Worm (Caenorhabditis elegans) whole organism, young adult: ENCODE results near the gene C44B12.9.

ENCODE experiments used
- B0019.2 ChIP-seq: fragments of 200-800 bp; sonication (Bioruptor generic); conservative IDR thresholded peaks from 2 replicates; pipeline ENCODE4 v1.3.6; 2022; ENCODE audit warnings: missing genetic modification reagents, missing genetic modification characterization, missing compliant biosample characterization
- F22D6.2 ChIP-seq: sonication (generic microtip); optimal IDR thresholded peaks from 2 replicates; lab custom pipeline; 2016; ENCODE audit warnings: mild to moderate bottlenecking, missing genetic modification characterization, missing compliant biosample characterization
- F23B12.7 ChIP-seq: sonication (generic microtip); optimal IDR thresholded peaks from 2 replicates; lab custom pipeline; 2017; ENCODE audit warnings: missing genetic modification characterization, mild to moderate bottlenecking, missing compliant biosample characterization, antibody characterized with exemption, moderate library complexity; ENCODE audit not compliant: insufficient read depth
- F33H1.4 ChIP-seq: fragments of 200-800 bp; sonication (Bioruptor generic); IDR thresholded peaks from 2 replicates; pipeline ENCODE4 v1.3.6; 2022; ENCODE audit warnings: missing genetic modification reagents, missing genetic modification characterization, missing compliant biosample characterization
- F37B4.10 ChIP-seq: fragments of 200-800 bp; sonication (Bioruptor generic); IDR thresholded peaks from 2 replicates; pipeline ENCODE4 v1.3.6; 2022; ENCODE audit warnings: missing genetic modification characterization, missing compliant biosample characterization
- F57C9.4 ChIP-seq: sonication (generic microtip); optimal IDR thresholded peaks from 2 replicates; lab custom pipeline; 2017; ENCODE audit warnings: mild to moderate bottlenecking, missing genetic modification characterization, missing compliant biosample characterization
- K11D2.4 ChIP-seq: fragments of 200-800 bp; sonication (Bioruptor generic); IDR thresholded peaks from 2 replicates; pipeline ENCODE4 v1.3.6; 2022; ENCODE audit warnings: missing genetic modification reagents, missing genetic modification characterization, missing compliant biosample characterization
- K12H6.12 ChIP-seq: fragments of 200-800 bp; sonication (Bioruptor generic); optimal IDR thresholded peaks from 2 replicates; lab custom pipeline; 2018; ENCODE audit warnings: mild to moderate bottlenecking, missing genetic modification characterization, missing compliant biosample characterization
- Y67H2A.10 ChIP-seq: fragments of 200-800 bp; sonication (Bioruptor generic); conservative IDR thresholded peaks from 2 replicates; pipeline ENCODE4 v1.3.6; 2022; ENCODE audit warnings: missing genetic modification reagents, missing genetic modification characterization, missing compliant biosample characterization
- atf-7 ChIP-seq: sonication (generic microtip); optimal IDR thresholded peaks from 2 replicates; lab custom pipeline; 2017; ENCODE audit warnings: mild to moderate bottlenecking, missing genetic modification characterization, missing compliant biosample characterization
- athp-1 ChIP-seq: sonication (generic microtip); optimal IDR thresholded peaks from 2 replicates; lab custom pipeline; 2017; ENCODE audit warnings: mild to moderate bottlenecking, missing genetic modification characterization, missing compliant biosample characterization
- attf-3 ChIP-seq: fragments of 200-800 bp; sonication (Bioruptor generic); conservative IDR thresholded peaks from 2 replicates; pipeline ENCODE4 v1.3.6; 2022; ENCODE audit warnings: missing genetic modification reagents, missing genetic modification characterization, missing compliant biosample characterization
- attf-5 ChIP-seq: fragments of 200-800 bp; sonication (Bioruptor generic); optimal IDR thresholded peaks from 2 replicates; lab custom pipeline; 2018; ENCODE audit warnings: mild to moderate bottlenecking, missing genetic modification characterization, missing compliant biosample characterization
- bed-1 ChIP-seq: fragments of 200-800 bp; sonication (Bioruptor generic); IDR thresholded peaks from 2 replicates; pipeline ENCODE4 v1.3.6; 2022; ENCODE audit warnings: missing genetic modification reagents, missing genetic modification characterization, missing compliant biosample characterization
- ccch-3 ChIP-seq: fragments of 200-800 bp; sonication (Bioruptor generic); optimal IDR thresholded peaks from 2 replicates; lab custom pipeline; 2018; ENCODE audit warnings: mild to moderate bottlenecking, missing genetic modification characterization, missing compliant biosample characterization
- cebp-1 ChIP-seq, 2 experiments: fragments of 200-800 bp in 1 of 2; sonication (Bioruptor generic) in 1 of 2; sonication (generic microtip) in 1 of 2; IDR thresholded peaks in 1 of 2; optimal IDR thresholded peaks in 1 of 2; 2 replicates each; pipeline versions ENCODE4 v1.3.6 to Lab custom; 2017 to 2022; ENCODE audit warnings: missing compliant biosample characterization in 2 of 2, missing genetic modification characterization in 2 of 2, mild to moderate bottlenecking in 1 of 2, missing genetic modification reagents in 1 of 2, moderate library complexity in 1 of 2
- cebp-2 ChIP-seq: fragments of 200-800 bp; sonication (Bioruptor generic); IDR thresholded peaks from 2 replicates; pipeline ENCODE4 v1.3.6; 2022; ENCODE audit warnings: missing genetic modification characterization, missing compliant biosample characterization
- ceh-100 ChIP-seq: fragments of 200-800 bp; sonication (Bioruptor generic); IDR thresholded peaks from 2 replicates; pipeline ENCODE4 v1.3.6; 2022; ENCODE audit warnings: missing genetic modification reagents, missing genetic modification characterization, missing compliant biosample characterization
- ceh-40 ChIP-seq: fragments of 200-800 bp; sonication (Bioruptor generic); IDR thresholded peaks from 2 replicates; pipeline ENCODE4 v1.3.6; 2022; ENCODE audit warnings: missing genetic modification characterization, missing compliant biosample characterization
- dpff-1 ChIP-seq: sonication (generic microtip); optimal IDR thresholded peaks from 2 replicates; lab custom pipeline; 2017; ENCODE audit warnings: mild to moderate bottlenecking, missing genetic modification characterization, missing compliant biosample characterization
- dpl-1 ChIP-seq: fragments of 150-350 bp; optimal IDR thresholded peaks from 2 replicates; lab custom pipeline; 2014; ENCODE audit warnings: missing biosample characterization, missing genetic modification reagents, missing genetic modification characterization
- efl-1 ChIP-seq: fragments of 150-350 bp; optimal IDR thresholded peaks from 2 replicates; lab custom pipeline; 2014; ENCODE audit warnings: missing biosample characterization, missing genetic modification reagents, missing genetic modification characterization
- egrh-3 ChIP-seq: fragments of 200-800 bp; sonication (Bioruptor generic); IDR thresholded peaks from 2 replicates; pipeline ENCODE4 v1.3.6; 2022; ENCODE audit warnings: missing genetic modification reagents, missing genetic modification characterization, missing compliant biosample characterization
- ekl-4 ChIP-seq: fragments of 200-800 bp; sonication (Bioruptor generic); IDR thresholded peaks from 2 replicates; pipeline ENCODE4 v1.3.6; 2022; ENCODE audit warnings: missing genetic modification reagents, missing genetic modification characterization, missing compliant biosample characterization
- him-1 ChIP-seq: sonication (generic microtip); optimal IDR thresholded peaks from 2 replicates; lab custom pipeline; 2016; ENCODE audit warnings: missing genotype, missing genetic modification reagents, missing genetic modification characterization, missing compliant biosample characterization
- hlh-26 ChIP-seq: fragments of 200-800 bp; sonication (Bioruptor generic); conservative IDR thresholded peaks from 2 replicates; pipeline ENCODE4 v1.3.6; 2022; ENCODE audit warnings: missing genetic modification reagents, missing genetic modification characterization, missing compliant biosample characterization
- lag-1 ChIP-seq: fragments of 200-800 bp; sonication (Bioruptor generic); IDR thresholded peaks from 2 replicates; pipeline ENCODE4 v1.3.6; 2022; ENCODE audit warnings: missing genetic modification reagents, missing genetic modification characterization, missing compliant biosample characterization
- let-526 ChIP-seq: fragments of 200-800 bp; sonication (Bioruptor generic); IDR thresholded peaks from 2 replicates; pipeline ENCODE4 v1.3.6; 2022; ENCODE audit warnings: missing genetic modification reagents, missing genetic modification characterization, missing compliant biosample characterization
- lin-35 ChIP-seq, 3 experiments: fragments of 150-350 bp in 2 of 3; sonication (generic microtip) in 1 of 3; optimal IDR thresholded peaks; 2 replicates each; lab custom pipeline; 2014 to 2018; ENCODE audit warnings: missing biosample characterization in 3 of 3, missing genetic modification characterization in 3 of 3, missing genetic modification reagents in 3 of 3
- mcd-1 ChIP-seq: fragments of 200-800 bp; sonication (Bioruptor generic); IDR thresholded peaks from 2 replicates; pipeline ENCODE4 v1.3.6; 2022; ENCODE audit warnings: missing genetic modification reagents, missing genetic modification characterization, missing compliant biosample characterization
- nhr-27 ChIP-seq: fragments of 200-800 bp; sonication (Bioruptor generic); optimal IDR thresholded peaks from 2 replicates; lab custom pipeline; 2018; ENCODE audit warnings: mild to moderate bottlenecking, missing genetic modification characterization, moderate library complexity, missing compliant biosample characterization
- nhr-80 ChIP-seq: sonication (generic microtip); optimal IDR thresholded peaks from 2 replicates; lab custom pipeline; 2016; ENCODE audit warnings: missing genetic modification characterization, missing compliant biosample characterization
- rec-8 ChIP-seq, 2 experiments: sonication (generic microtip); optimal IDR thresholded peaks; 2 replicates each; lab custom pipeline; 2016; ENCODE audit warnings: mild to moderate bottlenecking in 2 of 2, missing genetic modification characterization in 2 of 2, missing genetic modification reagents in 2 of 2, missing genotype in 2 of 2, missing biosample characterization in 1 of 2, missing compliant biosample characterization in 1 of 2, moderate library complexity in 1 of 2
- rpc-1 ChIP-seq, 2 experiments: fragments of 150-350 bp in 1 of 2; sonication (generic microtip) in 1 of 2; optimal IDR thresholded peaks; 2 replicates each; lab custom pipeline; 2014 to 2018; ENCODE audit warnings: missing biosample characterization in 1 of 2, missing genetic modification characterization in 1 of 2, missing genetic modification reagents in 1 of 2, missing genotype in 1 of 2
- snpc-3.4 ChIP-seq: sonication (generic microtip); optimal IDR thresholded peaks from 2 replicates; lab custom pipeline; 2017; ENCODE audit warnings: missing genetic modification characterization, mild to moderate bottlenecking, missing compliant biosample characterization, antibody characterized with exemption, moderate library complexity, missing genotype, missing genetic modification reagents
- snpc-4 ChIP-seq, 5 experiments: fragments of 150-350 bp in 1 of 5; sonication (generic microtip) in 4 of 5; optimal IDR thresholded peaks; 2 replicates each; lab custom pipeline; 2014 to 2018; ENCODE audit warnings: missing genetic modification characterization in 5 of 5, missing biosample characterization in 3 of 5, antibody characterized with exemption in 2 of 5, mild to moderate bottlenecking in 2 of 5, missing compliant biosample characterization in 2 of 5, missing genotype in 2 of 5, moderate library complexity in 2 of 5, missing genetic modification reagents in 1 of 5
- sptf-2 ChIP-seq: fragments of 200-800 bp; sonication (Bioruptor generic); optimal IDR thresholded peaks from 2 replicates; lab custom pipeline; 2018; ENCODE audit warnings: mild to moderate bottlenecking, missing genetic modification characterization, missing compliant biosample characterization
- tbx-9 ChIP-seq: sonication (generic microtip); optimal IDR thresholded peaks from 2 replicates; lab custom pipeline; 2016; ENCODE audit warnings: borderline replicate concordance, missing genetic modification characterization, inconsistent platforms, missing compliant biosample characterization
- unc-62 ChIP-seq: fragments of 150-350 bp; optimal IDR thresholded peaks from 2 replicates; lab custom pipeline; 2014; ENCODE audit warnings: missing biosample characterization, missing genetic modification reagents, missing genetic modification characterization
- zfh-2 ChIP-seq: fragments of 200-800 bp; sonication (Bioruptor generic); conservative IDR thresholded peaks from 2 replicates; pipeline ENCODE4 v1.3.6; 2022; ENCODE audit warnings: missing genetic modification reagents, missing genetic modification characterization, missing compliant biosample characterization
- ztf-25 ChIP-seq: fragments of 200-800 bp; sonication (Bioruptor generic); IDR thresholded peaks from 2 replicates; pipeline ENCODE4 v1.3.6; 2022; ENCODE audit warnings: missing genetic modification reagents, missing genetic modification characterization, missing compliant biosample characterization
- ztf-26 ChIP-seq: sonication (generic microtip); optimal IDR thresholded peaks from 2 replicates; lab custom pipeline; 2017; ENCODE audit warnings: missing genetic modification characterization, missing compliant biosample characterization
- ztf-6 ChIP-seq: fragments of 200-800 bp; sonication (Bioruptor generic); IDR thresholded peaks from 2 replicates; pipeline ENCODE4 v1.3.6; 2022; ENCODE audit warnings: missing genetic modification reagents, missing genetic modification characterization, missing compliant biosample characterization

C44B12.9 gene

ce11 chrIV:1070383-1070782, 34.0 kb downstream of the C44B12.9 start (continued):
- TF ChIP-seq nhr-27 (tag; lab: Kevin White, UChicago) (no peak), F23B12.7 (tag; lab: Kevin White, UChicago) (peak; percentile 40), lin-35 (GFP tag; optimal IDR thresholded peaks at IDR 0.05; lab: Kevin White, UChicago) (peak in 1 of 3 experiments; percentile 54), attf-3 (GFP tag; lab: Robert Waterston, UW) (0 out of 2 replicates have a peak, but pooled peaks have one; percentile 42)

- TF ChIP-seq ztf-6 (GFP tag; lab: Robert Waterston, UW) (no peak), cebp-2 (no peak), egrh-3 (peak; percentile 80; the same call in 1 of the 2 replicates), rec-8 (tag; optimal IDR thresholded peaks at IDR 0.05; lab: Kevin White, UChicago) (no peak), lin-35 (GFP tag; optimal IDR thresholded peaks at IDR 0.05; lab: Kevin White, UChicago) (no peak), tbx-9 (tag; lab: Kevin White, UChicago) (no peak), lag-1 (GFP tag; lab: Robert Waterston, UW) (no peak), efl-1 (GFP tag; lab: Kevin White, UChicago) (no peak), ztf-25 (GFP tag; lab: Robert Waterston, UW) (no peak), him-1 (no peak), K11D2.4 (GFP tag; lab: Robert Waterston, UW) (no peak), bed-1 (no peak), athp-1 (tag; lab: Kevin White, UChicago) (no peak), F57C9.4 (tag; lab: Kevin White, UChicago) (no peak), zfh-2 (peak; percentile 89), F37B4.10 (GFP tag; lab: Robert Waterston, UW) (0 out of 2 replicates have a peak, but pooled peaks have one; percentile 15), sptf-2 (GFP tag; lab: Kevin White, UChicago) (no peak)
Observed at ce11 chrIV:1068730-1069244, 35.6 kb downstream of the C44B12.9 start.

ce11 chrIV:1067430-1067829, 37.0 kb downstream of the C44B12.9 start, which contains the start of gene znf-782:
TSS of gene znf-782 (minus strand) at chrIV:1067525.
- no peak for TF ChIP-seq Y67H2A.10 (GFP tag; lab: Robert Waterston, UW)
- no peak for TF ChIP-seq atf-7
- TF ChIP-seq hlh-26 = no peak
- no peak for TF ChIP-seq lin-35 (GFP tag; optimal IDR thresholded peaks at IDR 0.05; lab: Kevin White, UChicago)
- TF ChIP-seq egrh-3 = peak; percentile 90
- no peak for TF ChIP-seq F57C9.4 (tag; lab: Kevin White, UChicago)
- no peak for TF ChIP-seq K12H6.12 (tag; lab: Kevin White, UChicago)
- peak; percentile 14 for TF ChIP-seq attf-5 (GFP tag; lab: Kevin White, UChicago)
- TF ChIP-seq ztf-26 = no peak
- peak; percentile 96 for TF ChIP-seq zfh-2
- TF ChIP-seq rpc-1 (optimal IDR thresholded peaks at IDR 0.05; lab: Kevin White, UChicago) = no peak
- no peak for TF ChIP-seq rpc-1 (tag; optimal IDR thresholded peaks at IDR 0.05; lab: Kevin White, UChicago)
- TF ChIP-seq ceh-100 (GFP tag; lab: Robert Waterston, UW) = no peak
- TF ChIP-seq ccch-3 = no peak
- no peak for TF ChIP-seq F33H1.4 (GFP tag; lab: Robert Waterston, UW)
- peak; percentile 68 for TF ChIP-seq nhr-80 (tag; lab: Kevin White, UChicago)
- no peak for TF ChIP-seq let-526
- TF ChIP-seq mcd-1 (GFP tag; lab: Robert Waterston, UW) = 0 out of 2 replicates have a peak, but pooled peaks have one; percentile 19
- no peak for TF ChIP-seq dpff-1 (tag; lab: Kevin White, UChicago)
- no peak for TF ChIP-seq ceh-40 (GFP tag; lab: Robert Waterston, UW)
- TF ChIP-seq B0019.2 (GFP tag; lab: Robert Waterston, UW) = no peak
- TF ChIP-seq him-1 = no peak
- no peak for TF ChIP-seq unc-62
- no peak for TF ChIP-seq F22D6.2 (tag; lab: Kevin White, UChicago)
- no peak for TF ChIP-seq cebp-1 (GFP tag; IDR thresholded peaks at IDR 0.05; lab: Robert Waterston, UW)
- TF ChIP-seq cebp-1 (tag; optimal IDR thresholded peaks at IDR 0.05; lab: Kevin White, UChicago) = peak; percentile 4
- TF ChIP-seq snpc-3.4 (tag; lab: Kevin White, UChicago) = no peak
- no peak for TF ChIP-seq dpl-1 (GFP tag; lab: Kevin White, UChicago)
- TF ChIP-seq ekl-4 (GFP tag; lab: Robert Waterston, UW) = no peak
- TF ChIP-seq snpc-4 (GFP tag; optimal IDR thresholded peaks at IDR 0.05; lab: Kevin White, UChicago) = no peak
- TF ChIP-seq snpc-4 (tag; optimal IDR thresholded peaks at IDR 0.05; lab: Kevin White, UChicago) = no peak
- TF ChIP-seq efl-1 (GFP tag; lab: Kevin White, UChicago) = no peak
